Fruit fly (Drosophila melanogaster) whole organism, embryonic: ENCODE data around the gene NT1.
A peak's percentile ranks its signal among the peaks of the same experiment; 100 is the strongest.

ENCODE experiments used
- Abd-B ChIP-seq: fragments of 200-800 bp; sonication (Bioruptor generic); optimal IDR thresholded peaks from 2 replicates; lab custom pipeline; 2018; ENCODE audit warnings: missing biosample characterization, mild to moderate bottlenecking, missing genetic modification characterization, moderate library complexity
- BtbVII ChIP-seq: fragments of 200-800 bp; sonication (Bioruptor generic); optimal IDR thresholded peaks from 3 replicates; lab custom pipeline; 2017; ENCODE audit warnings: missing biosample characterization, mild to moderate bottlenecking, missing genetic modification characterization
- CG10209 ChIP-seq: fragments of 200-800 bp; sonication (Bioruptor generic); optimal IDR thresholded peaks from 3 replicates; lab custom pipeline; 2017; ENCODE audit warnings: missing biosample characterization, mild to moderate bottlenecking, missing genetic modification characterization, missing genetic modification reagents
- CG11247 ChIP-seq: fragments of 200-800 bp; sonication (Bioruptor generic); IDR thresholded peaks from 2 replicates; pipeline ENCODE4 v1.3.6; 2022; ENCODE audit warnings: missing biosample characterization, missing genetic modification characterization
- CG11695 ChIP-seq: fragments of 200-800 bp; sonication (Bioruptor generic); IDR thresholded peaks from 3 replicates; pipeline ENCODE4 v1.3.6; 2022; ENCODE audit warnings: missing biosample characterization, missing genetic modification characterization
- CG12071 ChIP-seq: fragments of 200-800 bp; sonication (Bioruptor generic); optimal IDR thresholded peaks from 3 replicates; lab custom pipeline; 2018; ENCODE audit warnings: missing biosample characterization, mild to moderate bottlenecking, missing genetic modification characterization
- CG1233 ChIP-seq: fragments of 200-800 bp; sonication (Bioruptor generic); optimal IDR thresholded peaks from 4 replicates; lab custom pipeline; 2018; ENCODE audit warnings: missing biosample characterization, mild to moderate bottlenecking, missing genetic modification characterization
- CG12769 ChIP-seq: fragments of 200-800 bp; sonication (Bioruptor generic); optimal IDR thresholded peaks from 2 replicates; lab custom pipeline; 2019; ENCODE audit warnings: missing biosample characterization, mild to moderate bottlenecking, missing genetic modification characterization, moderate library complexity
- CG13296 ChIP-seq: fragments of 200-800 bp; sonication (Bioruptor generic); optimal IDR thresholded peaks from 3 replicates; lab custom pipeline; 2018; ENCODE audit warnings: missing biosample characterization, mild to moderate bottlenecking, missing genetic modification characterization
- CG5245 ChIP-seq: fragments of 200-800 bp; sonication (Bioruptor generic); optimal IDR thresholded peaks from 3 replicates; lab custom pipeline; 2016; ENCODE audit warnings: missing biosample characterization, missing genetic modification characterization
- CG8765 ChIP-seq: fragments of 200-800 bp; sonication (Bioruptor generic); IDR thresholded peaks from 2 replicates; pipeline ENCODE4 v1.3.6; 2022; ENCODE audit warnings: missing biosample characterization, missing genetic modification characterization
- CG9932 ChIP-seq: fragments of 200-800 bp; sonication (Bioruptor generic); IDR thresholded peaks from 2 replicates; pipeline ENCODE4 v1.3.6; 2022; ENCODE audit warnings: missing biosample characterization, missing genetic modification characterization
- D19A ChIP-seq: fragments of 200-800 bp; optimal IDR thresholded peaks from 3 replicates; lab custom pipeline; 2019; ENCODE audit warnings: missing biosample characterization, mild to moderate bottlenecking, missing genetic modification characterization, moderate library complexity
- D19B ChIP-seq: fragments of 200-800 bp; sonication (Bioruptor generic); optimal IDR thresholded peaks from 2 replicates; lab custom pipeline; 2017; ENCODE audit warnings: missing biosample characterization, mild to moderate bottlenecking, missing genetic modification characterization
- Dek ChIP-seq: fragments of 200-800 bp; sonication (Bioruptor generic); optimal IDR thresholded peaks from 3 replicates; lab custom pipeline; 2019; ENCODE audit warnings: missing biosample characterization, mild to moderate bottlenecking, missing genetic modification characterization, moderate library complexity
- Dip2 ChIP-seq: fragments of 200-800 bp; sonication (Bioruptor generic); IDR thresholded peaks from 2 replicates; pipeline ENCODE4 v1.3.6; 2022; ENCODE audit warnings: missing biosample characterization, missing genetic modification characterization
- Dll ChIP-seq: fragments of 200-800 bp; sonication (Bioruptor generic); IDR thresholded peaks from 4 replicates; pipeline ENCODE4 v1.3.6; 2022; ENCODE audit warnings: missing biosample characterization, missing genetic modification characterization; ENCODE audit not compliant: partially characterized antibody
- E2f1 ChIP-seq: fragments of 200-800 bp; sonication (Bioruptor generic); IDR thresholded peaks from 2 replicates; pipeline ENCODE4 v1.3.6; 2022; ENCODE audit warnings: missing biosample characterization, missing genetic modification characterization
- HmgD ChIP-seq: fragments of 200-800 bp; sonication (Bioruptor generic); optimal IDR thresholded peaks from 3 replicates; lab custom pipeline; 2016; ENCODE audit warnings: missing biosample characterization, missing genetic modification characterization
- Hr78 ChIP-seq, 2 experiments: fragments of 200-800 bp in 1 of 2; fragments of >200 bp in 1 of 2; sonication (Bioruptor generic) in 1 of 2; optimal IDR thresholded peaks; 2 replicates each; lab custom pipeline; 2017 to 2019; ENCODE audit warnings: missing biosample characterization in 2 of 2, missing genetic modification characterization in 2 of 2, mild to moderate bottlenecking in 1 of 2, moderate library complexity in 1 of 2
- Lim3 ChIP-seq: fragments of 200-800 bp; sonication (Bioruptor generic); IDR thresholded peaks from 2 replicates; pipeline ENCODE4 v1.3.6; 2022; ENCODE audit warnings: missing biosample characterization, missing genetic modification characterization
- MESR4 ChIP-seq: fragments of 200-800 bp; sonication (Bioruptor generic); optimal IDR thresholded peaks from 2 replicates; lab custom pipeline; 2018; ENCODE audit warnings: missing biosample characterization, mild to moderate bottlenecking, missing genetic modification characterization, moderate library complexity
- Poxn ChIP-seq: fragments of 200-800 bp; sonication (Bioruptor generic); IDR thresholded peaks from 2 replicates; pipeline ENCODE4 v1.3.6; 2022; ENCODE audit warnings: missing biosample characterization, missing genetic modification characterization
- Sox100B ChIP-seq: fragments of 200-800 bp; sonication (Bioruptor generic); optimal IDR thresholded peaks from 3 replicates; lab custom pipeline; 2018; ENCODE audit warnings: missing biosample characterization, mild to moderate bottlenecking, missing genetic modification characterization
- Usf ChIP-seq: fragments of 200-800 bp; sonication (Bioruptor generic); optimal IDR thresholded peaks from 2 replicates; lab custom pipeline; 2017; ENCODE audit warnings: missing genotype, missing biosample characterization, missing genetic modification characterization
- bbx ChIP-seq: fragments of 200-800 bp; sonication (Bioruptor generic); IDR thresholded peaks from 2 replicates; pipeline ENCODE4 v1.3.6; 2022; ENCODE audit warnings: missing biosample characterization, missing genetic modification characterization; ENCODE audit not compliant: partially characterized antibody
- btn ChIP-seq: fragments of 200-800 bp; sonication (Bioruptor generic); optimal IDR thresholded peaks from 2 replicates; lab custom pipeline; 2016; ENCODE audit warnings: missing biosample characterization, missing genetic modification characterization
- dan ChIP-seq: fragments of 200-800 bp; sonication (Bioruptor generic); IDR thresholded peaks from 2 replicates; pipeline ENCODE4 v1.3.6; 2022; ENCODE audit warnings: missing biosample characterization, missing genetic modification characterization
- exex ChIP-seq: fragments of 200-800 bp; sonication (Bioruptor generic); optimal IDR thresholded peaks from 4 replicates; lab custom pipeline; 2018; ENCODE audit warnings: missing biosample characterization, mild to moderate bottlenecking, missing genetic modification characterization, moderate library complexity
- fd64A ChIP-seq: fragments of 200-800 bp; sonication (Bioruptor generic); optimal IDR thresholded peaks from 3 replicates; lab custom pipeline; 2018; ENCODE audit warnings: missing biosample characterization, mild to moderate bottlenecking, missing genetic modification characterization
- gt ChIP-seq: fragments of 200-800 bp; sonication (Bioruptor generic); IDR thresholded peaks from 2 replicates; pipeline ENCODE4 v1.3.6; 2022; ENCODE audit warnings: missing biosample characterization, missing genetic modification characterization
- hkb ChIP-seq, 2 experiments: fragments of 200-800 bp in 1 of 2; fragments of >200 bp in 1 of 2; sonication (Bioruptor generic) in 1 of 2; IDR thresholded peaks in 1 of 2; optimal IDR thresholded peaks in 1 of 2; 2 replicates each; pipeline versions ENCODE4 v1.3.6 to Lab custom; 2017 to 2022; ENCODE audit warnings: missing biosample characterization in 1 of 2, missing genetic modification characterization in 1 of 2
- hth ChIP-seq: fragments of >200 bp; optimal IDR thresholded peaks from 2 replicates; lab custom pipeline; 2017; ENCODE audit warnings: inconsistent platforms
- ind ChIP-seq: fragments of 200-800 bp; sonication (Bioruptor generic); optimal IDR thresholded peaks from 3 replicates; lab custom pipeline; 2016; ENCODE audit warnings: missing biosample characterization, missing genetic modification characterization
- jigr1 ChIP-seq: fragments of 200-800 bp; sonication (Bioruptor generic); IDR thresholded peaks from 3 replicates; pipeline ENCODE4 v1.3.6; 2022; ENCODE audit warnings: missing biosample characterization, missing genetic modification characterization
- ken ChIP-seq: fragments of 200-800 bp; sonication (Bioruptor generic); IDR thresholded peaks from 3 replicates; pipeline ENCODE4 v1.3.6; 2022; ENCODE audit warnings: missing biosample characterization, missing genetic modification characterization
- lov ChIP-seq, 2 experiments: fragments of 200-800 bp in 1 of 2; fragments of >200 bp in 1 of 2; sonication (Bioruptor generic) in 1 of 2; IDR thresholded peaks in 1 of 2; optimal IDR thresholded peaks in 1 of 2; 2 replicates in 1 of 2; 3 replicates in 1 of 2; pipeline versions ENCODE4 v1.3.6 to Lab custom; 2017 to 2022; ENCODE audit warnings: missing biosample characterization in 1 of 2, missing genetic modification characterization in 1 of 2
- mam ChIP-seq: fragments of 200-800 bp; sonication (Bioruptor generic); optimal IDR thresholded peaks from 3 replicates; lab custom pipeline; 2016; ENCODE audit warnings: missing biosample characterization, missing genetic modification characterization
- odd ChIP-seq: fragments of 200-800 bp; sonication (Bioruptor generic); optimal IDR thresholded peaks from 2 replicates; lab custom pipeline; 2017; ENCODE audit warnings: missing biosample characterization, mild to moderate bottlenecking, missing genetic modification characterization
- pzg ChIP-seq: fragments of 200-800 bp; sonication (Bioruptor generic); optimal IDR thresholded peaks from 3 replicates; lab custom pipeline; 2018; ENCODE audit warnings: missing biosample characterization, mild to moderate bottlenecking, missing genetic modification characterization, moderate library complexity
- ranshi ChIP-seq: fragments of 200-800 bp; sonication (Bioruptor generic); IDR thresholded peaks from 2 replicates; pipeline ENCODE4 v1.3.6; 2022; ENCODE audit warnings: missing biosample characterization, missing genetic modification characterization
- sim ChIP-seq: fragments of 200-800 bp; sonication (Bioruptor generic); IDR thresholded peaks from 2 replicates; pipeline ENCODE4 v1.3.6; 2022; ENCODE audit warnings: missing biosample characterization, missing genetic modification characterization
- slou ChIP-seq: fragments of 200-800 bp; sonication (Bioruptor generic); optimal IDR thresholded peaks from 3 replicates; lab custom pipeline; 2016; ENCODE audit warnings: missing biosample characterization, missing genetic modification characterization
- sna ChIP-seq: fragments of 200-800 bp; sonication (Bioruptor generic); IDR thresholded peaks from 2 replicates; pipeline ENCODE4 v1.3.6; 2022; ENCODE audit warnings: missing biosample characterization, missing genetic modification characterization; ENCODE audit not compliant: partially characterized antibody
- tgo ChIP-seq: fragments of 200-800 bp; sonication (Bioruptor generic); IDR thresholded peaks from 3 replicates; pipeline ENCODE4 v1.3.6; 2022; ENCODE audit warnings: missing biosample characterization, missing genetic modification characterization
- tio ChIP-seq: fragments of 200-800 bp; sonication (Bioruptor generic); optimal IDR thresholded peaks from 2 replicates; lab custom pipeline; 2017; ENCODE audit warnings: missing biosample characterization, missing genetic modification characterization, inconsistent platforms
- toy ChIP-seq: fragments of 200-800 bp; sonication (Bioruptor generic); IDR thresholded peaks from 2 replicates; pipeline ENCODE4 v1.3.6; 2022; ENCODE audit warnings: missing biosample characterization, missing genetic modification characterization
- vvl ChIP-seq: fragments of 200-800 bp; sonication (Bioruptor generic); IDR thresholded peaks from 2 replicates; pipeline ENCODE4 v1.3.6; 2022; ENCODE audit warnings: missing biosample characterization, missing genetic modification characterization
- wdn ChIP-seq: fragments of 200-800 bp; sonication (Bioruptor generic); IDR thresholded peaks from 2 replicates; pipeline ENCODE4 v1.3.6; 2022; ENCODE audit warnings: missing biosample characterization, missing genetic modification characterization

NT1 gene

DNA sequence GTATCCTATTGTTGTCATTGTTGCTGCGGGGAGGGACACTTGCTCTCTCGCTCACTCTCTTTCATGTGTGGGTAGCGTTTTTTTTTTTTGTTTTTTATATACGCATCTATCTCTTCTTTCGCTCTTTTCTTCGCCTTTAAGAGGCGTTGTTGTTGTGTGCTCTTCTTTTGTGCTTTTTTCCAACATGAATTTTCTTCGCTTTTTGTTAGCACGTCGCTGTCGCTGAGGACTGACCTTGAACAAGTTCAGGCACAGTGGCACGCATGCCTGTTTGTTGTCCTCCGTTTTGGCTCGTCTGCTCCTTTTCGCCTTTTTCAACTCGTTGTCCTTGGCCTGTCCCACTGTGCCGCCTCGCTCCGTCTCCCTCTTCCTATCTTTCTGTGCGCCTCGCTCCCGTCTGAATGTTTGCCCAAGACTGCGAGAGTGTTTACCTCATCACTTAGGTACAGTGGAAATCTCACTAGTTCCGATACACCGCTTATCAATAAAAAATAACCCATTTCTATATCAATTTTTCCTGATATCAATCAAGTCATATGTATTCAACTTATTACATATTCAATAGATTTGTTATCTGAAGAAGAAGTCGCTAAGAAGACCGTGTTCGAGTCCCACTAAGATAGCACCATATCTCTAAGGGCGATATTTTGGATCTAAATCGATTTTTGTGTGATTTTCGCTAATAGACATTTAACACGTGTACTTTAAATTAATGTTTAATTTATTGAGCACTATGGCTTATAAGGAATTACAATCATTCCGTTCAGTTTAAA, 35.0 kb upstream of the NT1 start (continued):
- TF ChIP-seq MESR4: no peak
- no peak for TF ChIP-seq hth (lab: Kevin White, UChicago)
- no peak for TF ChIP-seq tgo (GFP tag; lab: Robert Waterston, UW)
- TF ChIP-seq odd (GFP tag; lab: Kevin White, UChicago): no peak
- TF ChIP-seq Usf (GFP tag; lab: Kevin White, UChicago): no peak
- no peak for TF ChIP-seq lov (optimal IDR thresholded peaks at IDR 0.05; lab: Kevin White, UChicago)
- TF ChIP-seq lov (GFP tag; IDR thresholded peaks at IDR 0.05; lab: Robert Waterston, UW): no peak
- TF ChIP-seq CG8765 (GFP tag; lab: Robert Waterston, UW): peak; percentile 37; the same call in 1 of the 2 replicates
- TF ChIP-seq fd64A: no peak
- TF ChIP-seq pzg (GFP tag; lab: Kevin White, UChicago): no peak
- TF ChIP-seq Dip2 (GFP tag; lab: Robert Waterston, UW): no peak
- TF ChIP-seq dan: no peak
- no peak for TF ChIP-seq Dll (GFP tag; lab: Robert Waterston, UW)
- TF ChIP-seq BtbVII (GFP tag; lab: Kevin White, UChicago): no peak
- 0 out of 2 replicates have a peak, but pooled peaks have one; percentile 25 for TF ChIP-seq CG11247 (GFP tag; lab: Robert Waterston, UW)
- TF ChIP-seq mam (GFP tag; lab: Kevin White, UChicago): peak; percentile 66
- peak; percentile 40 for TF ChIP-seq ind (GFP tag; lab: Kevin White, UChicago)
- no peak for TF ChIP-seq CG5245 (GFP tag; lab: Kevin White, UChicago)
- no peak for TF ChIP-seq D19A (tag; lab: Kevin White, UChicago)
- peak; percentile 2 for TF ChIP-seq Sox100B (GFP tag; lab: Kevin White, UChicago)
- TF ChIP-seq CG11695 (GFP tag; lab: Robert Waterston, UW): no peak
- TF ChIP-seq hkb (optimal IDR thresholded peaks at IDR 0.05; lab: Kevin White, UChicago): no peak
- TF ChIP-seq hkb (GFP tag; IDR thresholded peaks at IDR 0.05; lab: Robert Waterston, UW): no peak
- TF ChIP-seq CG10209 (GFP tag; lab: Kevin White, UChicago): peak; percentile 35
- 0 out of 2 replicates have a peak, but pooled peaks have one; percentile 34 for TF ChIP-seq sim (GFP tag; lab: Robert Waterston, UW)
- TF ChIP-seq CG12769 (tag; lab: Kevin White, UChicago): peak; percentile 30
- no peak for TF ChIP-seq Poxn (GFP tag; lab: Robert Waterston, UW)
- peak; percentile 19 for TF ChIP-seq D19B (GFP tag; lab: Kevin White, UChicago)
- TF ChIP-seq HmgD (GFP tag; lab: Kevin White, UChicago): peak; percentile 25
- TF ChIP-seq ken (GFP tag; lab: Robert Waterston, UW): 0 out of 3 replicates have a peak, but pooled peaks have one; percentile 25
- TF ChIP-seq Lim3 (GFP tag; lab: Robert Waterston, UW): no peak
- peak; percentile 28 for TF ChIP-seq CG1233 (GFP tag; lab: Kevin White, UChicago)
- TF ChIP-seq bbx (GFP tag; lab: Robert Waterston, UW): 0 out of 2 replicates have a peak, but pooled peaks have one; percentile 11
- TF ChIP-seq Dek: no peak
- no peak for TF ChIP-seq ranshi (GFP tag; lab: Robert Waterston, UW)
- TF ChIP-seq E2f1 (GFP tag; lab: Robert Waterston, UW): 0 out of 2 replicates have a peak, but pooled peaks have one; percentile 21
- TF ChIP-seq sna (GFP tag; lab: Robert Waterston, UW): no peak
- no peak for TF ChIP-seq gt (GFP tag; lab: Robert Waterston, UW)
- no peak for TF ChIP-seq jigr1 (GFP tag; lab: Robert Waterston, UW)
- TF ChIP-seq exex (tag; lab: Kevin White, UChicago): peak; percentile 33
- TF ChIP-seq CG9932 (GFP tag; lab: Robert Waterston, UW): peak; percentile 74
- TF ChIP-seq CG13296 (GFP tag; lab: Kevin White, UChicago): no peak
- TF ChIP-seq CG12071 (GFP tag; lab: Kevin White, UChicago): peak; percentile 41
- no peak for TF ChIP-seq slou
- no peak for TF ChIP-seq Abd-B (GFP tag; lab: Kevin White, UChicago)
- peak; percentile 54; the same call in 1 of the 2 replicates for TF ChIP-seq vvl
- TF ChIP-seq toy: no peak
- no peak for TF ChIP-seq wdn (GFP tag; lab: Robert Waterston, UW)
- no peak for TF ChIP-seq btn (GFP tag; lab: Kevin White, UChicago)
- TF ChIP-seq tio: no peak
- TF ChIP-seq Hr78 (GFP tag; optimal IDR thresholded peaks at IDR 0.05; lab: Kevin White, UChicago): no peak
